Worm (Caenorhabditis elegans): ENCODE measurements around the gene T12B3.2.

DNA sequence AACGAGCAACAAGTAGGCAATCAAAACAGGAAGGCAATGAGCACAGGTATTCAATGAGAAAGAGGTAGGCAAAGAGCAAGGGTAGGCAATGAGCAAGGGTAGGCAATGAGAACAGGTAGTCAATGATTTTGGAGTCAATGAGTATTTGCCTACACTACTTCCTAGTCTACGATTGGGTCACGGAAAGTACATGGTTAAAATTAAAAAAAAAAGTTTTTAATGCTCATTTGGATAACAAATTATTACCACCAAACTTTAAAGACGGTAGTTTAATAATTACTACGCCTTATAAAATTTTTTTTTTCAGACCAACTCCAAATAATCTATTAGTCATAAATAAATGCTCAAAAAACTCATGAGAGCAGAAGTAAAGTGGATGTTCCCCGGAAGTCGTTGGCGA is 5.1 kb downstream of the T12B3.2 start, which contains the start of gene ptp-8:
- no peak for TF ChIP-seq mab-5 (tag; optimal IDR thresholded peaks at IDR 0.05)
- no peak for TF ChIP-seq unc-39 (tag; optimal IDR thresholded peaks at IDR 0.05)
- no peak for TF ChIP-seq nhr-76 (tag; optimal IDR thresholded peaks at IDR 0.05)
- no peak for TF ChIP-seq nhr-12 (tag; optimal IDR thresholded peaks at IDR 0.05)
- TF ChIP-seq ceh-43 (GFP tag; optimal IDR thresholded peaks at IDR 0.05): no peak
- no peak for TF ChIP-seq ces-1 (GFP tag; optimal IDR thresholded peaks at IDR 0.05)
- TF ChIP-seq snpc-4 (tag; optimal IDR thresholded peaks at IDR 0.05): no peak
- TF ChIP-seq hlh-1 (tag; optimal IDR thresholded peaks at IDR 0.05): no peak
- TF ChIP-seq nhr-28 (tag; optimal IDR thresholded peaks at IDR 0.05): no peak
- no peak for TF ChIP-seq lsy-2 (tag; optimal IDR thresholded peaks at IDR 0.05)
- no peak for TF ChIP-seq elt-1 (tag; optimal IDR thresholded peaks at IDR 0.05; ENCODE audit: borderline replicate concordance, insufficient read depth)
- no peak for TF ChIP-seq mls-2 (tag; optimal IDR thresholded peaks at IDR 0.05)

Measured in whole organism, mixed stage, embryonic.